Fruit fly (Drosophila melanogaster): Measurements from ENCODE around the gene usp.

usp gene

dm6 chrX:2037605-2038004 is 4.5 kb downstream of the usp start:
- TF ChIP-seq brk (GFP tag; optimal IDR thresholded peaks at IDR 0.05) = no peak
- TF ChIP-seq pan (optimal IDR thresholded peaks at IDR 0.05) = no peak
- TF ChIP-seq N (GFP tag; optimal IDR thresholded peaks at IDR 0.05) = no peak
- no peak for TF ChIP-seq Abd-B (GFP tag; optimal IDR thresholded peaks at IDR 0.05)
- TF ChIP-seq lola (GFP tag; optimal IDR thresholded peaks at IDR 0.05) = no peak
- TF ChIP-seq foxo (GFP tag; optimal IDR thresholded peaks at IDR 0.05) = no peak
- no peak for TF ChIP-seq Rel (GFP tag; optimal IDR thresholded peaks at IDR 0.05)
- TF ChIP-seq Rel (tag; optimal IDR thresholded peaks at IDR 0.05) = no peak
- no peak for TF ChIP-seq OdsH (GFP tag; optimal IDR thresholded peaks at IDR 0.05)
- TF ChIP-seq psq (GFP tag; optimal IDR thresholded peaks at IDR 0.05) = no peak
- no peak for TF ChIP-seq Sp1 (GFP tag; optimal IDR thresholded peaks at IDR 0.05)
- TF ChIP-seq CG9705 (GFP tag; optimal IDR thresholded peaks at IDR 0.05) = no peak

- peak; percentile 50 for TF ChIP-seq woc (GFP tag; optimal IDR thresholded peaks at IDR 0.05)
- no peak for TF ChIP-seq Dfd (GFP tag; optimal IDR thresholded peaks at IDR 0.05)
- peak; percentile 5 for TF ChIP-seq HLH106 (tag; optimal IDR thresholded peaks at IDR 0.05)
- TF ChIP-seq CrebA (GFP tag; optimal IDR thresholded peaks at IDR 0.05; ENCODE audit: borderline replicate concordance) = no peak
- no peak for TF ChIP-seq tai (GFP tag; optimal IDR thresholded peaks at IDR 0.05)
- TF ChIP-seq psq (GFP tag; optimal IDR thresholded peaks at IDR 0.05) = peak; percentile 11
- peak; percentile 40 for TF ChIP-seq fru (GFP tag; optimal IDR thresholded peaks at IDR 0.05)
- TF ChIP-seq lola (GFP tag; optimal IDR thresholded peaks at IDR 0.05) = no peak
- peak; percentile 10 for TF ChIP-seq br (GFP tag; optimal IDR thresholded peaks at IDR 0.05)
- TF ChIP-seq Abd-B (GFP tag; optimal IDR thresholded peaks at IDR 0.05) = no peak
- peak in 1 of 2 experiments; percentile 14 for TF ChIP-seq foxo (GFP tag; optimal IDR thresholded peaks at IDR 0.05)
Measured at dm6 chrX:2036800-2037488, 5.2 kb downstream of the usp start.

DNA sequence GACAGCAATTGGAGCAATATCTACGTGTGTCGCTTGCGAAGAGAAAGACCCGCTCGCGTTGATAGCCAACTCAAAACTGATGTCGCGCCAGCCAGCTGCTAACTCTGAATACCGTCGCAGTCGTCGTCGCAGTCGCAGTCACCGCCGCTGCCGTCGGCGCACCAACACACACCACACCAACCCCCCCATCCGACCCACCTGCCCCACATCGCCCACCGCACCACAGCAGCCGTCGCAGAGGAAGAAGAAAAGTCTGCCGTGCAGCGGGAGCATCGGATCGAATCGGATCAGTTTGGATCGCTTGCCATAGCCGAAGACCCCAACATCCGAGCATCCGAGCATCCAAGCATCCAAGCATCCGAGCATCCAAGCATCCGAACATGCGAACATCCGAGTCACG is 5.7 kb downstream of the usp start:
- TF ChIP-seq tai (GFP tag; optimal IDR thresholded peaks at IDR 0.05) (no peak), OdsH (GFP tag; optimal IDR thresholded peaks at IDR 0.05) (no peak), N (GFP tag; optimal IDR thresholded peaks at IDR 0.05) (no peak), Jra (GFP tag; optimal IDR thresholded peaks at IDR 0.05) (no peak), usp (GFP tag; optimal IDR thresholded peaks at IDR 0.05) (no peak), Hnf4 (GFP tag; optimal IDR thresholded peaks at IDR 0.05) (no peak), GATAd (GFP tag; optimal IDR thresholded peaks at IDR 0.05) (no peak), jim (GFP tag; optimal IDR thresholded peaks at IDR 0.05) (no peak), h (GFP tag; optimal IDR thresholded peaks at IDR 0.05) (no peak), HLH106 (tag; optimal IDR thresholded peaks at IDR 0.05) (no peak), Hr78 (GFP tag; optimal IDR thresholded peaks at IDR 0.05) (no peak), psq (GFP tag; optimal IDR thresholded peaks at IDR 0.05) (no peak), Mio (GFP tag; optimal IDR thresholded peaks at IDR 0.05) (no peak)

dm6 chrX:2032821-2033436 is 9.2 kb downstream of the usp start:
- TF ChIP-seq foxo (GFP tag; optimal IDR thresholded peaks at IDR 0.05) = no peak
- TF ChIP-seq br (GFP tag; optimal IDR thresholded peaks at IDR 0.05) = peak; percentile 16
- TF ChIP-seq psq (GFP tag; optimal IDR thresholded peaks at IDR 0.05) = peak; percentile 7
- no peak for TF ChIP-seq sv (GFP tag; optimal IDR thresholded peaks at IDR 0.05)
- no peak for TF ChIP-seq Abd-B (GFP tag; optimal IDR thresholded peaks at IDR 0.05)
- no peak for TF ChIP-seq dmrt93B (GFP tag; optimal IDR thresholded peaks at IDR 0.05)
- no peak for TF ChIP-seq Rel (GFP tag; optimal IDR thresholded peaks at IDR 0.05)
- peak; percentile 2 for TF ChIP-seq Rel (tag; optimal IDR thresholded peaks at IDR 0.05)
- TF ChIP-seq CG32264 (GFP tag; optimal IDR thresholded peaks at IDR 0.05) = no peak
- no peak for TF ChIP-seq Mio (GFP tag; optimal IDR thresholded peaks at IDR 0.05)

dm6 chrX:2032160-2032801 is 9.8 kb downstream of the usp start:
- TF ChIP-seq Hr78 (GFP tag; optimal IDR thresholded peaks at IDR 0.05) (no peak), GATAd (GFP tag; optimal IDR thresholded peaks at IDR 0.05) (no peak)
